Worm (Caenorhabditis elegans): ENCODE data around the gene F33D4.4.
A peak's percentile ranks its signal among the peaks of the same experiment; 100 is the strongest.

F33D4.4 gene

ce11 chrIV:7724912-7725311, 18.2 kb upstream of the F33D4.4 start:
- TF ChIP-seq odd-2 (tag; optimal IDR thresholded peaks at IDR 0.05) (no peak), ceh-6 (GFP tag; optimal IDR thresholded peaks at IDR 0.05) (no peak), mec-3 (tag; optimal IDR thresholded peaks at IDR 0.05; ENCODE audit: borderline replicate concordance) (no peak), ceh-19 (GFP tag; optimal IDR thresholded peaks at IDR 0.05) (no peak), hlh-13 (GFP tag; optimal IDR thresholded peaks at IDR 0.05) (no peak), unc-3 (GFP tag; conservative IDR thresholded peaks at IDR 0.05) (no peak), unc-3 (tag; optimal IDR thresholded peaks at IDR 0.05) (no peak), pha-2 (tag; optimal IDR thresholded peaks at IDR 0.05) (no peak), unc-86 (tag; optimal IDR thresholded peaks at IDR 0.05) (no peak), C38D4.7 (GFP tag; optimal IDR thresholded peaks at IDR 0.05) (no peak), ama-1 (optimal IDR thresholded peaks at IDR 0.05) (no peak), madf-2 (tag; optimal IDR thresholded peaks at IDR 0.05) (no peak), K09A11.1 (tag; optimal IDR thresholded peaks at IDR 0.05; ENCODE audit: insufficient read depth) (no peak), lin-11 (tag; optimal IDR thresholded peaks at IDR 0.05) (no peak), pag-3 (tag; optimal IDR thresholded peaks at IDR 0.05; ENCODE audit: borderline replicate concordance) (no peak), T23F11.4 (GFP tag; optimal IDR thresholded peaks at IDR 0.05) (no peak), nhr-11 (tag; optimal IDR thresholded peaks at IDR 0.05) (no peak), ref-2 (tag; optimal IDR thresholded peaks at IDR 0.05) (no peak)

- TF ChIP-seq zip-5 (tag; optimal IDR thresholded peaks at IDR 0.05), result no peak
- peak; percentile 95 for TF ChIP-seq unc-55 (GFP tag; optimal IDR thresholded peaks at IDR 0.05)
- no peak for TF ChIP-seq sox-4 (tag; optimal IDR thresholded peaks at IDR 0.05)
- TF ChIP-seq nhr-232 (tag; optimal IDR thresholded peaks at IDR 0.05), result no peak
- peak; percentile 44 for TF ChIP-seq ceh-18 (tag; optimal IDR thresholded peaks at IDR 0.05)
- no peak for TF ChIP-seq ztf-16 (tag; optimal IDR thresholded peaks at IDR 0.05)
- TF ChIP-seq sox-2 (GFP tag; IDR thresholded peaks at IDR 0.05), result no peak
- TF ChIP-seq lim-6 (tag; optimal IDR thresholded peaks at IDR 0.05), result no peak
- TF ChIP-seq tbx-7 (tag; optimal IDR thresholded peaks at IDR 0.05), result no peak
- no peak for TF ChIP-seq ceh-45 (GFP tag; IDR thresholded peaks at IDR 0.05)
- peak; percentile 22 for TF ChIP-seq rnt-1 (tag; optimal IDR thresholded peaks at IDR 0.05)
Measured at ce11 chrIV:7723555-7723954, 16.9 kb upstream of the F33D4.4 start.

ce11 chrIV:7722806-7723205, 16.1 kb upstream of the F33D4.4 start, which contains the start of gene C50F7.6:
TSS of gene C50F7.6 (minus strand) at chrIV:7723199.
- TF ChIP-seq hlh-15 (tag; optimal IDR thresholded peaks at IDR 0.05), result no peak
- no peak for TF ChIP-seq tbx-2 (tag; optimal IDR thresholded peaks at IDR 0.05)
- no peak for TF ChIP-seq fkh-6 (tag; optimal IDR thresholded peaks at IDR 0.05)
- no peak for TF ChIP-seq unc-86 (tag; optimal IDR thresholded peaks at IDR 0.05)
- TF ChIP-seq mec-3 (tag; optimal IDR thresholded peaks at IDR 0.05; ENCODE audit: borderline replicate concordance), result no peak
- TF ChIP-seq ceh-30 (tag; optimal IDR thresholded peaks at IDR 0.05), result no peak
- no peak for TF ChIP-seq ceh-18 (tag; optimal IDR thresholded peaks at IDR 0.05)
- no peak for TF ChIP-seq ceh-19 (GFP tag; optimal IDR thresholded peaks at IDR 0.05)
- no peak for TF ChIP-seq ceh-9 (tag; optimal IDR thresholded peaks at IDR 0.05)
- no peak for TF ChIP-seq odd-2 (tag; optimal IDR thresholded peaks at IDR 0.05)

- TF ChIP-seq ceh-45 (GFP tag; IDR thresholded peaks at IDR 0.05) (no peak), ahr-1 (tag; optimal IDR thresholded peaks at IDR 0.05) (no peak), ama-1 (optimal IDR thresholded peaks at IDR 0.05) (no peak)
Measured at ce11 chrIV:7717916-7718315, 11.2 kb upstream of the F33D4.4 start, which contains the start of gene F33D4.6. TSS of gene F33D4.6 (minus strand) at chrIV:7718016.

- TF ChIP-seq ama-1 (optimal IDR thresholded peaks at IDR 0.05) (no peak), ref-2 (tag; optimal IDR thresholded peaks at IDR 0.05) (no peak), nhr-11 (tag; optimal IDR thresholded peaks at IDR 0.05) (no peak), ceh-22 (tag; optimal IDR thresholded peaks at IDR 0.05) (no peak), ceh-6 (GFP tag; optimal IDR thresholded peaks at IDR 0.05) (no peak), odd-2 (tag; optimal IDR thresholded peaks at IDR 0.05) (no peak), ttx-3 (tag; optimal IDR thresholded peaks at IDR 0.05) (no peak), hlh-6 (tag; optimal IDR thresholded peaks at IDR 0.05) (no peak), lim-6 (tag; optimal IDR thresholded peaks at IDR 0.05) (no peak), ets-4 (tag; optimal IDR thresholded peaks at IDR 0.05) (no peak), hlh-15 (tag; optimal IDR thresholded peaks at IDR 0.05) (no peak), ahr-1 (tag; optimal IDR thresholded peaks at IDR 0.05) (no peak)
Measured at ce11 chrIV:7712252-7712651, 5.5 kb upstream of the F33D4.4 start.
